Worm (Caenorhabditis elegans) whole organism, L1 larva: Measurements from ENCODE around the gene ZK470.1.

Experiments
- ceh-63 ChIP-seq: fragments of 200-800 bp; sonication (Bioruptor generic); optimal IDR thresholded peaks from 2 replicates; lab custom pipeline; 2018; ENCODE audit warnings: mild to moderate bottlenecking, missing genetic modification characterization, missing compliant biosample characterization
- ceh-82 ChIP-seq, 3 experiments: fragments of 150-350 bp in 1 of 3; sonication (generic microtip) in 2 of 3; optimal IDR thresholded peaks; 2 replicates each; lab custom pipeline; 2014 to 2017; ENCODE audit warnings: missing biosample characterization in 3 of 3, missing genetic modification characterization in 3 of 3
- ceh-88 ChIP-seq: fragments of 200-800 bp; sonication (Bioruptor generic); IDR thresholded peaks from 2 replicates; pipeline ENCODE4 v1.3.6; 2022; ENCODE audit warnings: missing genetic modification characterization, missing compliant biosample characterization
- ces-1 ChIP-seq: fragments of 150-350 bp; optimal IDR thresholded peaks from 2 replicates; lab custom pipeline; 2014; ENCODE audit warnings: missing biosample characterization, missing genetic modification reagents, missing genetic modification characterization
- dpl-1 ChIP-seq, 3 experiments: fragments of 150-350 bp in 2 of 3; sonication (generic microtip) in 1 of 3; optimal IDR thresholded peaks; 2 replicates each; lab custom pipeline; 2014 to 2017; ENCODE audit warnings: missing biosample characterization in 3 of 3, missing genetic modification characterization in 3 of 3, missing genetic modification reagents in 3 of 3
- efl-1 ChIP-seq, 4 experiments: fragments of 150-350 bp; optimal IDR thresholded peaks in 3 of 4; peaks in 1 of 4; 1 replicate in 1 of 4; 2 replicates in 3 of 4; lab custom pipeline; 2014; ENCODE audit warnings: missing biosample characterization in 2 of 4, missing genetic modification characterization in 2 of 4, missing genetic modification reagents in 2 of 4
- egl-13 ChIP-seq: sonication (generic microtip); optimal IDR thresholded peaks from 2 replicates; lab custom pipeline; 2016; ENCODE audit warnings: missing genotype, missing genetic modification reagents, missing genetic modification characterization, missing compliant biosample characterization
- egl-27 ChIP-seq, 2 experiments: fragments of 150-350 bp in 1 of 2; sonication (generic microtip); optimal IDR thresholded peaks; 3 replicates each; lab custom pipeline; 2017 to 2018; ENCODE audit warnings: missing biosample characterization in 2 of 2, missing genetic modification characterization in 2 of 2, missing genetic modification reagents in 2 of 2
- elt-2 ChIP-seq: sonication (generic microtip); optimal IDR thresholded peaks from 2 replicates; lab custom pipeline; 2016; ENCODE audit warnings: missing genetic modification characterization, mild to moderate bottlenecking, inconsistent platforms, missing compliant biosample characterization, missing genetic modification reagents
- elt-3 ChIP-seq, 6 experiments: fragments of 150-350 bp in 1 of 6; sonication (generic microtip); optimal IDR thresholded peaks; 2 replicates each; lab custom pipeline; 2017 to 2018; ENCODE audit warnings: missing biosample characterization in 6 of 6, missing genetic modification characterization in 6 of 6, inconsistent platforms in 1 of 6
- fkh-8 ChIP-seq: sonication (generic microtip); optimal IDR thresholded peaks from 2 replicates; lab custom pipeline; 2016; ENCODE audit warnings: mild to moderate bottlenecking, missing genetic modification characterization, missing compliant biosample characterization
- fos-1 ChIP-seq: fragments of 150-350 bp; optimal IDR thresholded peaks from 2 replicates; lab custom pipeline; 2014; ENCODE audit warnings: missing biosample characterization, missing genetic modification characterization
- grh-1 ChIP-seq: fragments of 200-800 bp; sonication (Bioruptor generic); IDR thresholded peaks from 2 replicates; pipeline ENCODE4 v1.3.6; 2022; ENCODE audit warnings: missing genetic modification reagents, missing genetic modification characterization, missing compliant biosample characterization
- hlh-4 ChIP-seq: sonication (generic microtip); optimal IDR thresholded peaks from 2 replicates; lab custom pipeline; 2016; ENCODE audit warnings: mild to moderate bottlenecking, missing genetic modification characterization, missing compliant biosample characterization
- isw-1 ChIP-seq: fragments of 200-800 bp; sonication (Bioruptor generic); IDR thresholded peaks from 2 replicates; pipeline ENCODE4 v1.3.6; 2022; ENCODE audit warnings: missing genetic modification characterization, missing compliant biosample characterization
- lin-13 ChIP-seq: fragments of 150-350 bp; optimal IDR thresholded peaks from 2 replicates; lab custom pipeline; 2014; ENCODE audit warnings: missing biosample characterization, missing genetic modification reagents, missing genetic modification characterization
- lin-14 ChIP-seq: fragments of 200-800 bp; sonication (Bioruptor generic); optimal IDR thresholded peaks from 2 replicates; lab custom pipeline; 2018; ENCODE audit warnings: mild to moderate bottlenecking, missing genetic modification characterization, moderate library complexity, missing compliant biosample characterization
- lsy-2 ChIP-seq, 2 experiments: fragments of 150-350 bp; optimal IDR thresholded peaks; 2 replicates each; lab custom pipeline; 2014; ENCODE audit warnings: missing biosample characterization in 2 of 2, missing genetic modification characterization in 2 of 2
- mab-9 ChIP-seq: fragments of 200-800 bp; sonication (Bioruptor generic); IDR thresholded peaks from 2 replicates; pipeline ENCODE4 v1.3.6; 2022; ENCODE audit warnings: missing genetic modification reagents, missing genetic modification characterization, missing compliant biosample characterization
- mep-1 ChIP-seq: fragments of 150-350 bp; optimal IDR thresholded peaks from 2 replicates; lab custom pipeline; 2014; ENCODE audit warnings: missing biosample characterization, missing genetic modification characterization
- nhr-12 ChIP-seq: sonication (generic microtip); optimal IDR thresholded peaks from 2 replicates; lab custom pipeline; 2017; ENCODE audit warnings: missing biosample characterization, missing genetic modification characterization
- nhr-19 ChIP-seq: fragments of 200-800 bp; sonication (Bioruptor generic); conservative IDR thresholded peaks from 2 replicates; pipeline ENCODE4 v1.3.6; 2022; ENCODE audit warnings: missing genetic modification characterization, missing compliant biosample characterization
- nhr-20 ChIP-seq: sonication (generic microtip); optimal IDR thresholded peaks from 2 replicates; lab custom pipeline; 2016; ENCODE audit warnings: mild to moderate bottlenecking, missing genetic modification characterization, missing compliant biosample characterization
- nhr-237 ChIP-seq: fragments of 150-350 bp; optimal IDR thresholded peaks from 2 replicates; lab custom pipeline; 2014; ENCODE audit warnings: missing biosample characterization, missing genetic modification characterization
- nhr-28 ChIP-seq: fragments of 150-350 bp; optimal IDR thresholded peaks from 2 replicates; lab custom pipeline; 2014; ENCODE audit warnings: missing biosample characterization, missing genetic modification characterization
- nhr-47 ChIP-seq: sonication (generic microtip); optimal IDR thresholded peaks from 2 replicates; lab custom pipeline; 2016; ENCODE audit warnings: mild to moderate bottlenecking, missing genetic modification characterization, moderate library complexity, missing compliant biosample characterization
- nhr-71 ChIP-seq: sonication (generic microtip); optimal IDR thresholded peaks from 2 replicates; lab custom pipeline; 2016; ENCODE audit warnings: mild to moderate bottlenecking, missing genetic modification characterization, moderate library complexity, missing compliant biosample characterization
- nhr-77 ChIP-seq: fragments of 150-350 bp; optimal IDR thresholded peaks from 2 replicates; lab custom pipeline; 2014; ENCODE audit warnings: missing biosample characterization, missing genetic modification characterization
- nhr-85 ChIP-seq: sonication (generic microtip); peaks from one replicate; lab custom pipeline; 2016; ENCODE audit warnings: missing genetic modification characterization, inconsistent platforms, missing compliant biosample characterization
- pag-3 ChIP-seq: sonication (generic microtip); optimal IDR thresholded peaks from 2 replicates; lab custom pipeline; 2017; ENCODE audit warnings: missing genetic modification characterization, mild to moderate bottlenecking, missing compliant biosample characterization, antibody characterized with exemption, borderline replicate concordance; ENCODE audit not compliant: insufficient read depth
- pqm-1 ChIP-seq: sonication (generic microtip); optimal IDR thresholded peaks from 3 replicates; lab custom pipeline; 2017; ENCODE audit warnings: missing biosample characterization, missing genetic modification characterization
- rnt-1 ChIP-seq: sonication (generic microtip); optimal IDR thresholded peaks from 2 replicates; lab custom pipeline; 2016; ENCODE audit warnings: mild to moderate bottlenecking, missing genetic modification characterization, moderate library complexity, missing compliant biosample characterization
- skn-1 ChIP-seq: fragments of 150-350 bp; optimal IDR thresholded peaks from 2 replicates; lab custom pipeline; 2014; ENCODE audit warnings: missing biosample characterization, missing genetic modification characterization
- snu-23 ChIP-seq: sonication (generic microtip); optimal IDR thresholded peaks from 2 replicates; lab custom pipeline; 2016; ENCODE audit warnings: missing genetic modification characterization, missing compliant biosample characterization
- sup-37 ChIP-seq: fragments of 200-800 bp; sonication (Bioruptor generic); optimal IDR thresholded peaks from 2 replicates; lab custom pipeline; 2018; ENCODE audit warnings: mild to moderate bottlenecking, missing genetic modification characterization, missing compliant biosample characterization
- swsn-7 ChIP-seq: sonication (generic microtip); optimal IDR thresholded peaks from 2 replicates; lab custom pipeline; 2016; ENCODE audit warnings: missing genetic modification characterization, missing compliant biosample characterization
- tbx-2 ChIP-seq: sonication (generic microtip); optimal IDR thresholded peaks from 2 replicates; lab custom pipeline; 2016; ENCODE audit warnings: missing genetic modification characterization, missing compliant biosample characterization
- tlp-1 ChIP-seq: fragments of 150-350 bp; optimal IDR thresholded peaks from 2 replicates; lab custom pipeline; 2014; ENCODE audit warnings: missing biosample characterization, missing genetic modification characterization
- unc-98 ChIP-seq: fragments of 200-800 bp; sonication (Bioruptor generic); IDR thresholded peaks from 2 replicates; pipeline ENCODE4 v1.3.6; 2022; ENCODE audit warnings: missing genetic modification characterization, missing compliant biosample characterization
- xbp-1 ChIP-seq: sonication (generic microtip); optimal IDR thresholded peaks from 2 replicates; lab custom pipeline; 2016; ENCODE audit warnings: missing genetic modification characterization, missing compliant biosample characterization
- zag-1 ChIP-seq: fragments of 150-350 bp; optimal IDR thresholded peaks from 2 replicates; lab custom pipeline; 2014; ENCODE audit warnings: missing biosample characterization, missing genetic modification characterization
- zip-4 ChIP-seq: fragments of 200-800 bp; sonication (Bioruptor generic); optimal IDR thresholded peaks from 2 replicates; lab custom pipeline; 2018; ENCODE audit warnings: mild to moderate bottlenecking, missing genetic modification characterization, moderate library complexity, missing compliant biosample characterization
- ztf-4 ChIP-seq: fragments of 150-350 bp; optimal IDR thresholded peaks from 2 replicates; lab custom pipeline; 2014; ENCODE audit warnings: missing biosample characterization, missing genetic modification characterization

ZK470.1 gene

DNA sequence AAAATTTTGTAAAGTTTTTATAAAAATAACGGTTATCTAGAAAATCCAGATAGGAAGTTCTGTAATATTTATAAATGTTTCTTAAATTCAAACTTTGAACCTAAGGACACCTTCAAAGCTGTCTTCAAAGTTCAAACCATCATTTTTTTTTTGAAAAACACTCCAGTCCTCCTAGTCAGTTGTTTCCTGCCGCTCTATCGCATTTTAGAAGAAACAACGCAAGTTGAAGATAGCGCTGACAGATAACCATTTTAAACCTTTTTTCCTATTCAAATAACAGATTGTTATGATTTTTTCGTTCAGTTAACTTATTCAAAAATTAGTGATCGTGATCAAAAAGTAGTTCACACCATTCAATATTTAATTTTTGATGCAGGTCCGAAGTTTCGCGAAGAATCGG is 30.1 kb upstream of the ZK470.1 start:
- TF ChIP-seq fos-1 (tag; lab: Kevin White, UChicago), result no peak
- TF ChIP-seq elt-3 (tag; optimal IDR thresholded peaks at IDR 0.05; lab: Kevin White, UChicago), result no peak
- peak; percentile 38 for TF ChIP-seq nhr-20 (tag; lab: Kevin White, UChicago)
- peak in 1 of 2 experiments; percentile 5 for TF ChIP-seq lsy-2 (tag; optimal IDR thresholded peaks at IDR 0.05; lab: Kevin White, UChicago)
- TF ChIP-seq mep-1 (tag; lab: Kevin White, UChicago), result no peak
- no peak for TF ChIP-seq grh-1 (GFP tag; lab: Robert Waterston, UW)
- no peak for TF ChIP-seq dpl-1 (GFP tag; optimal IDR thresholded peaks at IDR 0.05; lab: Kevin White, UChicago)
- no peak for TF ChIP-seq unc-98
- TF ChIP-seq tlp-1 (tag; lab: Kevin White, UChicago), result no peak
- peak; percentile 40 for TF ChIP-seq snu-23 (GFP tag; lab: Kevin White, UChicago)
- TF ChIP-seq nhr-47, result no peak
- TF ChIP-seq fkh-8 (tag; lab: Kevin White, UChicago), result no peak
- no peak for TF ChIP-seq ceh-88
- peak; percentile 29; the same call in 1 of the 2 replicates for TF ChIP-seq nhr-19 (GFP tag; lab: Robert Waterston, UW)
- no peak for TF ChIP-seq ceh-63 (GFP tag; lab: Kevin White, UChicago)
- peak; percentile 35 for TF ChIP-seq lin-14
- TF ChIP-seq nhr-71 (tag; lab: Kevin White, UChicago), result peak; percentile 59
- peak; percentile 34 for TF ChIP-seq rnt-1 (tag; lab: Kevin White, UChicago)

- TF ChIP-seq nhr-237 (no peak), unc-98 (no peak), skn-1 (tag; lab: Kevin White, UChicago) (no peak), ceh-82 (tag; optimal IDR thresholded peaks at IDR 0.05; lab: Kevin White, UChicago) (no peak), swsn-7 (no peak), egl-13 (tag; lab: Kevin White, UChicago) (no peak), isw-1 (GFP tag; lab: Robert Waterston, UW) (no peak), rnt-1 (tag; lab: Kevin White, UChicago) (no peak), zag-1 (tag; lab: Kevin White, UChicago) (no peak), hlh-4 (tag; lab: Kevin White, UChicago) (no peak), tbx-2 (no peak), elt-2 (tag; lab: Kevin White, UChicago) (no peak), pqm-1 (tag; lab: Kevin White, UChicago) (no peak), sup-37 (no peak)
These were observed 28.6 kb upstream of the ZK470.1 start, which contains the start of gene ZK470.2 for ce11 chrX:4134855-4135254. Gene ZK470.2, plus strand, starts transcription at chrX:4135155.

DNA sequence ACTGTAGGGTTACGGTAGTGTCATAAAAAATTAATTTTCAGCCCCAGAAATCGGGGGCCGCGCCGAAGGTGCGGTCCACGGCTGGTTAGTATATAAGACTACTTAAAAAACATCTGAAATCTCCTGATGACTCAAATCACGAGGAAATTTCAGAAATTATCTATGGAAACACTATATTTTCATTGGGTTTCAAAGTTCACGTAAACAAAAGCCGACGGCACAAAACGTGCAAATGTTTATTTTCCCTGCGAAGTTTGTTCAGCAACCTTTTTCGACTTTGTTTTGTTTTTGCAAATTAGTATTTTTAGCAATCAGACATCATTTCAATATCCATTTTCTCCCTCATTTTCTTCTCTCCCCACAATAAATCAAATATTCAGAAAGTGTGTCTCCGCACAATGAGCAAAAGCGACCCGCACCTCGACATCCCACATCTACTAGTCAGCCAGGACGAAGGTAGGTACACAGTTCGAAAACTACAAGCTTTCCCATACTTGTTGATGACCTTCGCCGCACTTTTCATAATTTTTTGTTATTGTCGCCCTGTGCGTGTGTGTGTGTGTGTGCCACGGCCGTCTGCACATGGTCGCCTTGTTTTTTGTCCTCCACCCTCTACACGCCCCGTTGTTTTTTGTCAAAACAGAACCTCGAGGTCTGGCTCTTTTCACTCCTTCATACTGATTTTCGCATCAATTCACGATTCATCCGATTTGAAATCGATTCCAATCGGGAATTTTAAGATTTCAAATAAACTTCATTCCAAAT is 26.8 kb upstream of the ZK470.1 start:
- TF ChIP-seq nhr-85 (tag; lab: Kevin White, UChicago), result peak; percentile 18
- TF ChIP-seq tlp-1 (tag; lab: Kevin White, UChicago), result no peak
- TF ChIP-seq, all 84 proteins: peak for 1

DNA sequence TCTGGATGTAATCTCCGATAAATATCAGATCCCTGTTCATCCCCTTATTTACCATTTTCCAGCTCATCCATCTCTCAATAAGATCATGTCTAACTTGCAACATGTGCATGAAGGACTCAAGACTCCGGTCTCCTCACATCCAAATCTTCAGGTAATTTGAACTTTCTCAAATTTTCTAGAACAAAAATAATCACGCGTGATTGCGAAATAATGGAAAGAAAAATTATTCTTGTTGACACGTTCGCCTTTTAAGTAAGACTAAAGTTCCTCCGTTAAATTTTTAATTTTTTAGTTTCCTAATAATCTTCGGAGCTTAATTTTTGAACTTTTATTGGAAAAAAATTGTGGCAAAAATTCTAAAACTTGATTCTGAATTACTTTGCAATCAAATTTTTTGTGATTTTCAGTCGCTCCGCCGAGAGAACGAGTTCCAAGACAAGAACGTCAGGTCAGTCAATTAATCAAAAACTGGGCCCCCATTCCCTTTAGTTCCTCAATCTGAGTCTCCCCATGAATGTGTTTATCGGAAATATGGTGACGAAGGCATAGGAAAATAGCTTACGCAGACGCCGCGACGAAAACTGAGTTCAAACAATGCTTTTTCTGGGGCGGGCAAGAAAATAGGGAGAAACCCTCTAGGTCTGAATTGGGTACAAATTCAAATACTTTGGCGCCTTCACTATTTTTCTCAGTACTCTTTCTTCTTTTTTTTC is 25.9 kb upstream of the ZK470.1 start:
- TF ChIP-seq zip-4 (GFP tag; lab: Kevin White, UChicago), result peak; percentile 8
- TF ChIP-seq ztf-4 (tag; lab: Kevin White, UChicago), result peak; percentile 60
- TF ChIP-seq skn-1 (tag; lab: Kevin White, UChicago), result peak; percentile 47
- TF ChIP-seq snu-23 (GFP tag; lab: Kevin White, UChicago), result peak; percentile 36
- no peak for TF ChIP-seq efl-1 (optimal IDR thresholded peaks at IDR 0.05; lab: Kevin White, UChicago)
- TF ChIP-seq efl-1 (GFP tag; optimal IDR thresholded peaks at IDR 0.05 in 1 of 2; lab: Kevin White, UChicago), result peak in 1 of 2 experiments; percentile 82
- peak; percentile 82 for TF ChIP-seq lin-14
- no peak for TF ChIP-seq lin-13 (GFP tag; lab: Kevin White, UChicago)
- TF ChIP-seq nhr-28 (tag; lab: Kevin White, UChicago), result no peak
- TF ChIP-seq egl-13 (tag; lab: Kevin White, UChicago), result no peak
- no peak for TF ChIP-seq nhr-237
- peak; percentile 67 for TF ChIP-seq nhr-85 (tag; lab: Kevin White, UChicago)
- peak in 1 of 2 experiments; percentile 28 for TF ChIP-seq egl-27 (tag; optimal IDR thresholded peaks at IDR 0.05; lab: Kevin White, UChicago)
- no peak for TF ChIP-seq pag-3 (tag; lab: Kevin White, UChicago)
- no peak for TF ChIP-seq mab-9
- TF ChIP-seq nhr-12 (tag; lab: Kevin White, UChicago), result no peak
- TF ChIP-seq nhr-47, result peak; percentile 29
- TF ChIP-seq ces-1 (GFP tag; lab: Kevin White, UChicago), result no peak
- peak; percentile 9 for TF ChIP-seq xbp-1
- peak; percentile 40 for TF ChIP-seq swsn-7
- TF ChIP-seq nhr-77 (tag; lab: Kevin White, UChicago), result peak; percentile 14
